Worm (Caenorhabditis elegans) whole organism, L1 larva: ENCODE results near the gene M04B2.2.

ENCODE experiments used
- C34B4.2 ChIP-seq: sonication (generic microtip); optimal IDR thresholded peaks from 2 replicates; lab custom pipeline; 2017; ENCODE audit warnings: mild to moderate bottlenecking, missing genetic modification characterization, missing compliant biosample characterization
- Y116A8C.19 ChIP-seq: sonication (generic microtip); optimal IDR thresholded peaks from 2 replicates; lab custom pipeline; 2016; ENCODE audit warnings: missing compliant biosample characterization, missing genetic modification characterization, borderline replicate concordance
- aha-1 ChIP-seq: fragments of 150-350 bp; optimal IDR thresholded peaks from 2 replicates; lab custom pipeline; 2014; ENCODE audit warnings: missing biosample characterization, missing genetic modification characterization
- aly-2 ChIP-seq: fragments of 150-350 bp; optimal IDR thresholded peaks from 2 replicates; lab custom pipeline; 2014; ENCODE audit warnings: missing biosample characterization, missing genetic modification characterization
- ama-1 ChIP-seq: fragments of 150-350 bp; optimal IDR thresholded peaks from 2 replicates; lab custom pipeline; 2014
- ceh-88 ChIP-seq: fragments of 200-800 bp; sonication (Bioruptor generic); IDR thresholded peaks from 2 replicates; pipeline ENCODE4 v1.3.6; 2022; ENCODE audit warnings: missing genetic modification characterization, missing compliant biosample characterization
- ceh-90 ChIP-seq: sonication (generic microtip); optimal IDR thresholded peaks from 2 replicates; lab custom pipeline; 2016; ENCODE audit warnings: missing genetic modification characterization, missing compliant biosample characterization
- ces-1 ChIP-seq: fragments of 150-350 bp; optimal IDR thresholded peaks from 2 replicates; lab custom pipeline; 2014; ENCODE audit warnings: missing biosample characterization, missing genetic modification reagents, missing genetic modification characterization
- dpl-1 ChIP-seq, 3 experiments: fragments of 150-350 bp in 2 of 3; sonication (generic microtip) in 1 of 3; optimal IDR thresholded peaks; 2 replicates each; lab custom pipeline; 2014 to 2017; ENCODE audit warnings: missing biosample characterization in 3 of 3, missing genetic modification characterization in 3 of 3, missing genetic modification reagents in 3 of 3
- efl-3 ChIP-seq: fragments of 200-800 bp; sonication (Bioruptor generic); optimal IDR thresholded peaks from 2 replicates; lab custom pipeline; 2018; ENCODE audit warnings: mild to moderate bottlenecking, missing genetic modification characterization, missing compliant biosample characterization
- egl-13 ChIP-seq: sonication (generic microtip); optimal IDR thresholded peaks from 2 replicates; lab custom pipeline; 2016; ENCODE audit warnings: missing genotype, missing genetic modification reagents, missing genetic modification characterization, missing compliant biosample characterization
- egl-27 ChIP-seq, 2 experiments: fragments of 150-350 bp in 1 of 2; sonication (generic microtip); optimal IDR thresholded peaks; 3 replicates each; lab custom pipeline; 2017 to 2018; ENCODE audit warnings: missing biosample characterization in 2 of 2, missing genetic modification characterization in 2 of 2, missing genetic modification reagents in 2 of 2
- elt-2 ChIP-seq: sonication (generic microtip); optimal IDR thresholded peaks from 2 replicates; lab custom pipeline; 2016; ENCODE audit warnings: missing genetic modification characterization, mild to moderate bottlenecking, inconsistent platforms, missing compliant biosample characterization, missing genetic modification reagents
- elt-3 ChIP-seq, 6 experiments: fragments of 150-350 bp in 1 of 6; sonication (generic microtip); optimal IDR thresholded peaks; 2 replicates each; lab custom pipeline; 2017 to 2018; ENCODE audit warnings: missing biosample characterization in 6 of 6, missing genetic modification characterization in 6 of 6, inconsistent platforms in 1 of 6
- ets-5 ChIP-seq: fragments of 200-800 bp; sonication (Bioruptor generic); IDR thresholded peaks from 2 replicates; pipeline ENCODE4 v1.3.6; 2022; ENCODE audit warnings: missing genetic modification characterization, missing compliant biosample characterization
- fkh-10 ChIP-seq: sonication (generic microtip); optimal IDR thresholded peaks from 2 replicates; lab custom pipeline; 2017; ENCODE audit warnings: missing biosample characterization, missing genetic modification reagents, missing genetic modification characterization
- fkh-8 ChIP-seq: sonication (generic microtip); optimal IDR thresholded peaks from 2 replicates; lab custom pipeline; 2016; ENCODE audit warnings: mild to moderate bottlenecking, missing genetic modification characterization, missing compliant biosample characterization
- grh-1 ChIP-seq: fragments of 200-800 bp; sonication (Bioruptor generic); IDR thresholded peaks from 2 replicates; pipeline ENCODE4 v1.3.6; 2022; ENCODE audit warnings: missing genetic modification reagents, missing genetic modification characterization, missing compliant biosample characterization
- hlh-4 ChIP-seq: sonication (generic microtip); optimal IDR thresholded peaks from 2 replicates; lab custom pipeline; 2016; ENCODE audit warnings: mild to moderate bottlenecking, missing genetic modification characterization, missing compliant biosample characterization
- irx-1 ChIP-seq: sonication (generic microtip); optimal IDR thresholded peaks from 2 replicates; lab custom pipeline; 2016; ENCODE audit warnings: missing genetic modification characterization, missing compliant biosample characterization
- isw-1 ChIP-seq: fragments of 200-800 bp; sonication (Bioruptor generic); IDR thresholded peaks from 2 replicates; pipeline ENCODE4 v1.3.6; 2022; ENCODE audit warnings: missing genetic modification characterization, missing compliant biosample characterization
- lin-15B ChIP-seq: fragments of 150-350 bp; sonication (generic microtip); optimal IDR thresholded peaks from 3 replicates; lab custom pipeline; 2014; ENCODE audit warnings: missing biosample characterization, missing genetic modification characterization
- lin-39 ChIP-seq: fragments of 150-350 bp; optimal IDR thresholded peaks from 2 replicates; lab custom pipeline; 2014; ENCODE audit warnings: missing biosample characterization, missing genetic modification reagents, missing genetic modification characterization
- lir-3 ChIP-seq: sonication (generic microtip); optimal IDR thresholded peaks from 2 replicates; lab custom pipeline; 2016; ENCODE audit warnings: mild to moderate bottlenecking, missing genetic modification characterization, moderate library complexity, missing compliant biosample characterization; ENCODE audit not compliant: poor library complexity
- lsy-2 ChIP-seq, 2 experiments: fragments of 150-350 bp; optimal IDR thresholded peaks; 2 replicates each; lab custom pipeline; 2014; ENCODE audit warnings: missing biosample characterization in 2 of 2, missing genetic modification characterization in 2 of 2
- mef-2 ChIP-seq: fragments of 150-350 bp; optimal IDR thresholded peaks from 2 replicates; lab custom pipeline; 2014; ENCODE audit warnings: missing biosample characterization, missing genetic modification characterization
- nhr-11 ChIP-seq: fragments of 150-350 bp; optimal IDR thresholded peaks from 2 replicates; lab custom pipeline; 2014; ENCODE audit warnings: missing biosample characterization, missing genetic modification characterization
- nhr-12 ChIP-seq: sonication (generic microtip); optimal IDR thresholded peaks from 2 replicates; lab custom pipeline; 2017; ENCODE audit warnings: missing biosample characterization, missing genetic modification characterization
- nhr-20 ChIP-seq: sonication (generic microtip); optimal IDR thresholded peaks from 2 replicates; lab custom pipeline; 2016; ENCODE audit warnings: mild to moderate bottlenecking, missing genetic modification characterization, missing compliant biosample characterization
- nhr-28 ChIP-seq: fragments of 150-350 bp; optimal IDR thresholded peaks from 2 replicates; lab custom pipeline; 2014; ENCODE audit warnings: missing biosample characterization, missing genetic modification characterization
- nhr-47 ChIP-seq: sonication (generic microtip); optimal IDR thresholded peaks from 2 replicates; lab custom pipeline; 2016; ENCODE audit warnings: mild to moderate bottlenecking, missing genetic modification characterization, moderate library complexity, missing compliant biosample characterization
- nhr-71 ChIP-seq: sonication (generic microtip); optimal IDR thresholded peaks from 2 replicates; lab custom pipeline; 2016; ENCODE audit warnings: mild to moderate bottlenecking, missing genetic modification characterization, moderate library complexity, missing compliant biosample characterization
- nhr-76 ChIP-seq: sonication (generic microtip); optimal IDR thresholded peaks from 2 replicates; lab custom pipeline; 2017; ENCODE audit warnings: missing biosample characterization, missing genetic modification characterization
- nhr-84 ChIP-seq: sonication (generic microtip); optimal IDR thresholded peaks from 2 replicates; lab custom pipeline; 2017; ENCODE audit warnings: missing biosample characterization, missing genetic modification characterization
- nhr-85 ChIP-seq: sonication (generic microtip); peaks from one replicate; lab custom pipeline; 2016; ENCODE audit warnings: missing genetic modification characterization, inconsistent platforms, missing compliant biosample characterization
- nhr-90 ChIP-seq: sonication (generic microtip); optimal IDR thresholded peaks from 2 replicates; lab custom pipeline; 2016; ENCODE audit warnings: mild to moderate bottlenecking, missing genetic modification characterization, missing compliant biosample characterization; ENCODE audit not compliant: poor library complexity
- pqm-1 ChIP-seq: sonication (generic microtip); optimal IDR thresholded peaks from 3 replicates; lab custom pipeline; 2017; ENCODE audit warnings: missing biosample characterization, missing genetic modification characterization
- skn-1 ChIP-seq: fragments of 150-350 bp; optimal IDR thresholded peaks from 2 replicates; lab custom pipeline; 2014; ENCODE audit warnings: missing biosample characterization, missing genetic modification characterization
- snpc-4 ChIP-seq: fragments of 150-350 bp; optimal IDR thresholded peaks from 2 replicates; lab custom pipeline; 2014; ENCODE audit warnings: missing biosample characterization, missing genetic modification characterization
- snu-23 ChIP-seq: sonication (generic microtip); optimal IDR thresholded peaks from 2 replicates; lab custom pipeline; 2016; ENCODE audit warnings: missing genetic modification characterization, missing compliant biosample characterization
- sox-4 ChIP-seq: sonication (generic microtip); optimal IDR thresholded peaks from 2 replicates; lab custom pipeline; 2016; ENCODE audit warnings: missing genetic modification characterization, missing compliant biosample characterization
- sptf-1 ChIP-seq: fragments of 150-350 bp; optimal IDR thresholded peaks from 2 replicates; lab custom pipeline; 2014; ENCODE audit warnings: missing biosample characterization, missing genetic modification characterization
- swsn-7 ChIP-seq: sonication (generic microtip); optimal IDR thresholded peaks from 2 replicates; lab custom pipeline; 2016; ENCODE audit warnings: missing genetic modification characterization, missing compliant biosample characterization
- tbx-2 ChIP-seq: sonication (generic microtip); optimal IDR thresholded peaks from 2 replicates; lab custom pipeline; 2016; ENCODE audit warnings: missing genetic modification characterization, missing compliant biosample characterization
- unc-130 ChIP-seq: fragments of 150-350 bp; optimal IDR thresholded peaks from 2 replicates; lab custom pipeline; 2017; ENCODE audit warnings: missing biosample characterization, missing genetic modification characterization, inconsistent platforms
- unc-30 ChIP-seq: sonication (generic microtip); optimal IDR thresholded peaks from 2 replicates; lab custom pipeline; 2017; ENCODE audit warnings: missing biosample characterization, missing genetic modification characterization
- unc-86 ChIP-seq: sonication (generic microtip); optimal IDR thresholded peaks from 2 replicates; lab custom pipeline; 2016; ENCODE audit warnings: missing genetic modification characterization, missing compliant biosample characterization
- unc-98 ChIP-seq: fragments of 200-800 bp; sonication (Bioruptor generic); IDR thresholded peaks from 2 replicates; pipeline ENCODE4 v1.3.6; 2022; ENCODE audit warnings: missing genetic modification characterization, missing compliant biosample characterization
- vab-15 ChIP-seq: sonication (generic microtip); optimal IDR thresholded peaks from 2 replicates; lab custom pipeline; 2017; ENCODE audit warnings: missing genotype, mild to moderate bottlenecking, missing genetic modification characterization, missing compliant biosample characterization
- xbp-1 ChIP-seq: sonication (generic microtip); optimal IDR thresholded peaks from 2 replicates; lab custom pipeline; 2016; ENCODE audit warnings: missing genetic modification characterization, missing compliant biosample characterization
- zip-4 ChIP-seq: fragments of 200-800 bp; sonication (Bioruptor generic); optimal IDR thresholded peaks from 2 replicates; lab custom pipeline; 2018; ENCODE audit warnings: mild to moderate bottlenecking, missing genetic modification characterization, moderate library complexity, missing compliant biosample characterization
- ztf-11 ChIP-seq, 2 experiments: sonication (generic microtip); optimal IDR thresholded peaks; 2 replicates each; lab custom pipeline; 2016 to 2017; ENCODE audit warnings: missing genetic modification characterization in 2 of 2, missing biosample characterization in 1 of 2, missing compliant biosample characterization in 1 of 2
- ztf-4 ChIP-seq: fragments of 150-350 bp; optimal IDR thresholded peaks from 2 replicates; lab custom pipeline; 2014; ENCODE audit warnings: missing biosample characterization, missing genetic modification characterization

M04B2.2 gene

ce11 chrIV:11522225-11522952, 5.5 kb upstream of the M04B2.2 start (continued):
- peak; percentile 77 for TF ChIP-seq xbp-1 (tag; lab: Kevin White, UChicago)
- no peak for TF ChIP-seq ces-1 (GFP tag; lab: Kevin White, UChicago)
- no peak for TF ChIP-seq C34B4.2
- peak in 2 of 6 experiments; percentile 9 to 53 for TF ChIP-seq elt-3 (tag; optimal IDR thresholded peaks at IDR 0.05; lab: Kevin White, UChicago)
- no peak for TF ChIP-seq sptf-1
- TF ChIP-seq unc-86 (tag; lab: Kevin White, UChicago) = peak; percentile 39
- peak; percentile 63 for TF ChIP-seq irx-1 (tag; lab: Kevin White, UChicago)
- peak; percentile 68 for TF ChIP-seq aly-2 (tag; lab: Kevin White, UChicago)
- peak; percentile 79 for TF ChIP-seq swsn-7 (tag; lab: Kevin White, UChicago)
- TF ChIP-seq ceh-90 (tag; lab: Kevin White, UChicago) = no peak
- no peak; the same call in 1 of the 2 replicates for TF ChIP-seq ceh-88 (GFP tag; lab: Robert Waterston, UW)
- TF ChIP-seq Y116A8C.19 (tag; lab: Kevin White, UChicago) = no peak
- peak; percentile 29 to 56 (median 55) for TF ChIP-seq dpl-1 (GFP tag; optimal IDR thresholded peaks at IDR 0.05; lab: Kevin White, UChicago)
- TF ChIP-seq nhr-90 (tag; lab: Kevin White, UChicago) = peak; percentile 48
- no peak for TF ChIP-seq ets-5 (GFP tag; lab: Robert Waterston, UW)
- TF ChIP-seq efl-3 (GFP tag; lab: Kevin White, UChicago) = no peak
- TF ChIP-seq egl-13 (tag; lab: Kevin White, UChicago) = no peak
- TF ChIP-seq fkh-10 = peak; percentile 27
- TF ChIP-seq pqm-1 (tag; lab: Kevin White, UChicago) = no peak
- peak; percentile 29 for TF ChIP-seq mef-2 (tag; lab: Kevin White, UChicago)
- TF ChIP-seq grh-1 (GFP tag; lab: Robert Waterston, UW) = peak; percentile 25; the same call in 1 of the 2 replicates
- TF ChIP-seq nhr-28 (tag; lab: Kevin White, UChicago) = no peak
- no peak for TF ChIP-seq aha-1
- TF ChIP-seq nhr-84 (tag; lab: Kevin White, UChicago) = no peak
- TF ChIP-seq elt-2 (tag; lab: Kevin White, UChicago) = peak; percentile 27
- no peak for TF ChIP-seq nhr-12 (tag; lab: Kevin White, UChicago)
- peak; percentile 70 for TF ChIP-seq nhr-11
- peak; percentile 71 for TF ChIP-seq ztf-4 (tag; lab: Kevin White, UChicago)
- TF ChIP-seq snpc-4 (tag; lab: Kevin White, UChicago) = no peak
- no peak for TF ChIP-seq unc-98 (GFP tag; lab: Robert Waterston, UW)
- peak; percentile 49 for TF ChIP-seq unc-130 (tag; lab: Kevin White, UChicago)
- peak; percentile 4 for TF ChIP-seq vab-15
- no peak for TF ChIP-seq nhr-76 (tag; lab: Kevin White, UChicago)
- no peak for TF ChIP-seq ztf-11 (tag; optimal IDR thresholded peaks at IDR 0.05; lab: Kevin White, UChicago)
- TF ChIP-seq isw-1 (GFP tag; lab: Robert Waterston, UW) = peak; percentile 34; the same call in 1 of the 2 replicates
- TF ChIP-seq egl-27 (tag; optimal IDR thresholded peaks at IDR 0.05; lab: Kevin White, UChicago) = peak in 1 of 2 experiments; percentile 32
- TF ChIP-seq nhr-71 = peak; percentile 90
- peak; percentile 76 for TF ChIP-seq fkh-8
- TF ChIP-seq ama-1 (lab: Kevin White, UChicago) = peak; percentile 73
- peak; percentile 68 for TF ChIP-seq skn-1
- peak; percentile 69 for TF ChIP-seq lir-3 (tag; lab: Kevin White, UChicago)
- TF ChIP-seq hlh-4 (tag; lab: Kevin White, UChicago) = no peak
- peak; percentile 95 for TF ChIP-seq nhr-85 (tag; lab: Kevin White, UChicago)
- peak; percentile 50 for TF ChIP-seq lin-15B (tag; lab: Kevin White, UChicago)
- peak; percentile 82 for TF ChIP-seq nhr-20 (tag; lab: Kevin White, UChicago)
- TF ChIP-seq zip-4 = no peak
- TF ChIP-seq unc-30 (tag; lab: Kevin White, UChicago) = no peak
- TF ChIP-seq lin-39 = no peak
- peak; percentile 86 for TF ChIP-seq snu-23
- peak; percentile 71 to 78 for TF ChIP-seq lsy-2 (tag; optimal IDR thresholded peaks at IDR 0.05; lab: Kevin White, UChicago)
- no peak for TF ChIP-seq sox-4
- TF ChIP-seq tbx-2 (tag; lab: Kevin White, UChicago) = peak; percentile 79
- TF ChIP-seq nhr-47 (tag; lab: Kevin White, UChicago) = peak; percentile 80
